Worm (Caenorhabditis elegans) whole organism, L2 larva: ENCODE results near the gene sdz-32.

Experiments
- F13H6.1 ChIP-seq: sonication (generic microtip); optimal IDR thresholded peaks from 2 replicates; lab custom pipeline; 2016; ENCODE audit warnings: missing genetic modification characterization, missing compliant biosample characterization
- R02D3.7 ChIP-seq: fragments of 150-350 bp; optimal IDR thresholded peaks from 2 replicates; lab custom pipeline; 2014; ENCODE audit warnings: missing biosample characterization, missing genetic modification characterization
- Y55F3AM.14 ChIP-seq: fragments of 200-800 bp; sonication (Bioruptor generic); optimal IDR thresholded peaks from 2 replicates; lab custom pipeline; 2018; ENCODE audit warnings: mild to moderate bottlenecking, missing genetic modification characterization, missing compliant biosample characterization
- ZK546.5 ChIP-seq: sonication (generic microtip); optimal IDR thresholded peaks from 2 replicates; lab custom pipeline; 2017; ENCODE audit warnings: missing biosample characterization, missing genetic modification characterization
- alr-1 ChIP-seq: fragments of 150-350 bp; optimal IDR thresholded peaks from 2 replicates; lab custom pipeline; 2014; ENCODE audit warnings: missing biosample characterization, missing genetic modification characterization
- ama-1 ChIP-seq: fragments of 150-350 bp; optimal IDR thresholded peaks from 2 replicates; lab custom pipeline; 2018; ENCODE audit warnings: inconsistent platforms
- blmp-1 ChIP-seq: sonication (generic microtip); optimal IDR thresholded peaks from 2 replicates; lab custom pipeline; 2017; ENCODE audit warnings: missing genetic modification characterization, mild to moderate bottlenecking, missing compliant biosample characterization, antibody characterized with exemption, moderate library complexity; ENCODE audit not compliant: insufficient read depth
- ceh-82 ChIP-seq: fragments of 150-350 bp; optimal IDR thresholded peaks from 2 replicates; lab custom pipeline; 2014; ENCODE audit warnings: missing biosample characterization, missing genetic modification characterization
- crh-2 ChIP-seq: sonication (generic microtip); optimal IDR thresholded peaks from 2 replicates; lab custom pipeline; 2017; ENCODE audit warnings: missing biosample characterization, missing genetic modification characterization
- dmd-4 ChIP-seq: sonication (generic microtip); optimal IDR thresholded peaks from 2 replicates; lab custom pipeline; 2017; ENCODE audit warnings: missing biosample characterization, missing genetic modification characterization
- egl-27 ChIP-seq: sonication (generic microtip); optimal IDR thresholded peaks from 3 replicates; lab custom pipeline; 2017; ENCODE audit warnings: missing biosample characterization, missing genetic modification reagents, missing genetic modification characterization
- elt-1 ChIP-seq: fragments of 150-350 bp; optimal IDR thresholded peaks from 2 replicates; lab custom pipeline; 2014; ENCODE audit warnings: missing biosample characterization, missing genetic modification characterization
- elt-3 ChIP-seq: sonication (generic microtip); optimal IDR thresholded peaks from 2 replicates; lab custom pipeline; 2017; ENCODE audit warnings: missing biosample characterization, missing genetic modification characterization
- fos-1 ChIP-seq: fragments of 150-350 bp; optimal IDR thresholded peaks from 2 replicates; lab custom pipeline; 2014; ENCODE audit warnings: missing biosample characterization, missing genetic modification characterization
- gmeb-1 ChIP-seq: fragments of 150-350 bp; optimal IDR thresholded peaks from 2 replicates; lab custom pipeline; 2014; ENCODE audit warnings: missing biosample characterization, missing genetic modification characterization
- lin-11 ChIP-seq: fragments of 150-350 bp; sonication (generic microtip); optimal IDR thresholded peaks from 2 replicates; lab custom pipeline; 2014; ENCODE audit warnings: missing biosample characterization, missing genetic modification characterization, inconsistent platforms, mixed read lengths
- lin-13 ChIP-seq: fragments of 150-350 bp; optimal IDR thresholded peaks from 2 replicates; lab custom pipeline; 2014; ENCODE audit warnings: missing biosample characterization, missing genetic modification reagents, missing genetic modification characterization
- lin-39 ChIP-seq: fragments of 150-350 bp; optimal IDR thresholded peaks from 2 replicates; lab custom pipeline; 2014; ENCODE audit warnings: missing biosample characterization, missing genetic modification reagents, missing genetic modification characterization
- lsy-2 ChIP-seq, 2 experiments: fragments of 150-350 bp in 1 of 2; sonication (generic microtip) in 1 of 2; optimal IDR thresholded peaks; 2 replicates each; lab custom pipeline; 2014 to 2017; ENCODE audit warnings: missing biosample characterization in 2 of 2, missing genetic modification characterization in 2 of 2
- mab-5 ChIP-seq: fragments of 150-350 bp; optimal IDR thresholded peaks from 2 replicates; lab custom pipeline; 2014; ENCODE audit warnings: missing biosample characterization, missing genetic modification characterization
- mbf-1 ChIP-seq: sonication (generic microtip); optimal IDR thresholded peaks from 2 replicates; lab custom pipeline; 2017; ENCODE audit warnings: missing biosample characterization, missing genetic modification characterization
- mdl-1 ChIP-seq, 2 experiments: fragments of 150-350 bp in 1 of 2; sonication (generic microtip) in 1 of 2; optimal IDR thresholded peaks; 2 replicates each; lab custom pipeline; 2017; ENCODE audit warnings: missing biosample characterization in 2 of 2, missing genetic modification characterization in 2 of 2
- nhr-10 ChIP-seq: sonication (generic microtip); optimal IDR thresholded peaks from 2 replicates; lab custom pipeline; 2017; ENCODE audit warnings: missing biosample characterization, missing genetic modification characterization
- nhr-11 ChIP-seq: fragments of 150-350 bp; optimal IDR thresholded peaks from 2 replicates; lab custom pipeline; 2014; ENCODE audit warnings: missing biosample characterization, missing genetic modification characterization
- nhr-12 ChIP-seq: fragments of 150-350 bp; optimal IDR thresholded peaks from 2 replicates; lab custom pipeline; 2014; ENCODE audit warnings: missing biosample characterization, missing genetic modification characterization
- nhr-129 ChIP-seq: fragments of 150-350 bp; optimal IDR thresholded peaks from 2 replicates; lab custom pipeline; 2014; ENCODE audit warnings: missing biosample characterization, missing genetic modification characterization
- nhr-21 ChIP-seq: fragments of 150-350 bp; optimal IDR thresholded peaks from 2 replicates; lab custom pipeline; 2014; ENCODE audit warnings: missing biosample characterization, missing genetic modification characterization
- nhr-23 ChIP-seq: fragments of 150-350 bp; optimal IDR thresholded peaks from 2 replicates; lab custom pipeline; 2014; ENCODE audit warnings: missing biosample characterization, missing genetic modification reagents, missing genetic modification characterization
- nhr-25 ChIP-seq: fragments of 150-350 bp; sonication (generic microtip); optimal IDR thresholded peaks from 3 replicates; lab custom pipeline; 2014; ENCODE audit warnings: missing biosample characterization, missing genetic modification characterization
- nhr-6 ChIP-seq: fragments of 150-350 bp; optimal IDR thresholded peaks from 2 replicates; lab custom pipeline; 2014; ENCODE audit warnings: missing biosample characterization, missing genetic modification characterization
- peb-1 ChIP-seq: fragments of 150-350 bp; optimal IDR thresholded peaks from 2 replicates; lab custom pipeline; 2014; ENCODE audit warnings: missing biosample characterization, missing genetic modification characterization
- sem-4 ChIP-seq: fragments of 150-350 bp; optimal IDR thresholded peaks from 2 replicates; lab custom pipeline; 2014; ENCODE audit warnings: missing biosample characterization, missing genetic modification reagents, missing genetic modification characterization
- sma-3 ChIP-seq: sonication (generic microtip); optimal IDR thresholded peaks from 2 replicates; lab custom pipeline; 2016; ENCODE audit warnings: missing genetic modification reagents, missing genetic modification characterization, missing compliant biosample characterization
- sma-9 ChIP-seq, 2 experiments: fragments of 150-350 bp in 1 of 2; sonication (generic microtip) in 1 of 2; optimal IDR thresholded peaks; 2 replicates each; lab custom pipeline; 2014 to 2016; ENCODE audit warnings: missing genetic modification characterization in 2 of 2, mild to moderate bottlenecking in 1 of 2, missing biosample characterization in 1 of 2, missing compliant biosample characterization in 1 of 2, missing genetic modification reagents in 1 of 2, moderate library complexity in 1 of 2
- snpc-4 ChIP-seq: fragments of 150-350 bp; optimal IDR thresholded peaks from 2 replicates; lab custom pipeline; 2014; ENCODE audit warnings: missing biosample characterization, missing genetic modification characterization
- unc-39 ChIP-seq: fragments of 150-350 bp; optimal IDR thresholded peaks from 2 replicates; lab custom pipeline; 2014; ENCODE audit warnings: missing biosample characterization, missing genetic modification characterization
- unc-55 ChIP-seq: fragments of 150-350 bp; sonication (generic microtip); optimal IDR thresholded peaks from 3 replicates; lab custom pipeline; 2014; ENCODE audit warnings: missing biosample characterization, missing genetic modification reagents, missing genetic modification characterization
- unc-62 ChIP-seq: fragments of 150-350 bp; optimal IDR thresholded peaks from 2 replicates; lab custom pipeline; 2014; ENCODE audit warnings: missing biosample characterization, missing genetic modification reagents, missing genetic modification characterization
- zag-1 ChIP-seq: fragments of 150-350 bp; optimal IDR thresholded peaks from 2 replicates; lab custom pipeline; 2014; ENCODE audit warnings: missing biosample characterization, missing genetic modification characterization
- ztf-1 ChIP-seq: fragments of 200-800 bp; sonication (Bioruptor generic); conservative IDR thresholded peaks from 2 replicates; pipeline ENCODE4 v1.3.6; 2022; ENCODE audit warnings: missing genetic modification characterization, missing compliant biosample characterization
- ztf-11 ChIP-seq: sonication (generic microtip); optimal IDR thresholded peaks from 2 replicates; lab custom pipeline; 2017; ENCODE audit warnings: missing biosample characterization, missing genetic modification characterization
- ztf-4 ChIP-seq: fragments of 150-350 bp; optimal IDR thresholded peaks from 2 replicates; lab custom pipeline; 2014; ENCODE audit warnings: missing biosample characterization, missing genetic modification characterization

sdz-32 gene

DNA sequence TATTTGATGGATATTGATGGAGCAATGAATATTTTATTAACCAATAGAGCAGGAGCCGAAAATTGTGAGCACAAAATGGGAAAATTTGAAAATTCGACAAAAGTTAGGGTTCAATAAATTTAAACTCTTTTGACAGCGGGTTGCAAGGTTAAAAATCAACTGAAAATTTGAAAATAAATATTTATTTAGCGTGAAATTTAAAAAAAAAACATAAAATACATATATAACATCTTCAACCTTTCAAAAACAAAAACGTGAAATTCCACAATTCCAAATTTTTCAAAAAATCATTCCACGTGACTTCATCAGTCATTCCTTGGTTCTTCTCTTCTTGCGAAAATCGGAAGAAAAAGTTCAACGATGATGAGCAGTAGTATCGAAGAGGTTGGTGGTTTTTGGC is 44.4 kb upstream of the sdz-32 start, which contains the start of gene C16C8.18:
Gene C16C8.18, plus strand, starts transcription at position 301 of the 400 bp plus-strand sequence.
- TF ChIP-seq unc-55 (peak; percentile 27), sem-4 (no peak)

- peak; percentile 67 for TF ChIP-seq snpc-4 (tag; lab: Kevin White, UChicago)
- TF ChIP-seq mdl-1 (tag; optimal IDR thresholded peaks at IDR 0.05; lab: Kevin White, UChicago): no peak
- no peak for TF ChIP-seq nhr-6 (tag; lab: Kevin White, UChicago)
- TF ChIP-seq alr-1 (tag; lab: Kevin White, UChicago): no peak
- TF ChIP-seq ztf-4 (tag; lab: Kevin White, UChicago): no peak
- TF ChIP-seq nhr-25: peak; percentile 26
Measured at ce11 chrII:3434893-3435503, 38.8 kb upstream of the sdz-32 start.

- TF ChIP-seq ztf-4 (tag; lab: Kevin White, UChicago) (no peak), nhr-129 (tag; lab: Kevin White, UChicago) (no peak), nhr-12 (tag; lab: Kevin White, UChicago) (no peak), ZK546.5 (no peak), unc-55 (no peak), mdl-1 (tag; optimal IDR thresholded peaks at IDR 0.05; lab: Kevin White, UChicago) (no peak), sma-9 (GFP tag; optimal IDR thresholded peaks at IDR 0.05; lab: Kevin White, UChicago) (no peak), sma-9 (tag; optimal IDR thresholded peaks at IDR 0.05; lab: Kevin White, UChicago) (no peak), ztf-1 (no peak), dmd-4 (no peak), lin-39 (tag; lab: Kevin White, UChicago) (no peak), ama-1 (no peak), blmp-1 (no peak), lin-11 (tag; lab: Kevin White, UChicago) (no peak), lsy-2 (tag; optimal IDR thresholded peaks at IDR 0.05; lab: Kevin White, UChicago) (no peak)
Measured at ce11 chrII:3436412-3436811, 37.4 kb upstream of the sdz-32 start, which contains the start of gene skpo-2. TSS of gene skpo-2 (minus strand) at chrII:3436512.

ce11 chrII:3437393-3437792 is 36.5 kb upstream of the sdz-32 start:
- TF ChIP-seq unc-55 (no peak), ama-1 (no peak), ztf-1 (no peak), dmd-4 (no peak), elt-3 (tag; lab: Kevin White, UChicago) (no peak), ztf-11 (tag; lab: Kevin White, UChicago) (no peak), sma-3 (GFP tag; lab: Kevin White, UChicago) (no peak), snpc-4 (tag; lab: Kevin White, UChicago) (no peak), F13H6.1 (tag; lab: Kevin White, UChicago) (no peak), R02D3.7 (tag; lab: Kevin White, UChicago) (no peak), Y55F3AM.14 (GFP tag; lab: Kevin White, UChicago) (no peak), ceh-82 (tag; lab: Kevin White, UChicago) (no peak), lin-13 (GFP tag; lab: Kevin White, UChicago) (no peak), crh-2 (tag; lab: Kevin White, UChicago) (no peak), fos-1 (no peak), elt-1 (tag; lab: Kevin White, UChicago) (no peak), nhr-21 (no peak), sem-4 (no peak)

DNA sequence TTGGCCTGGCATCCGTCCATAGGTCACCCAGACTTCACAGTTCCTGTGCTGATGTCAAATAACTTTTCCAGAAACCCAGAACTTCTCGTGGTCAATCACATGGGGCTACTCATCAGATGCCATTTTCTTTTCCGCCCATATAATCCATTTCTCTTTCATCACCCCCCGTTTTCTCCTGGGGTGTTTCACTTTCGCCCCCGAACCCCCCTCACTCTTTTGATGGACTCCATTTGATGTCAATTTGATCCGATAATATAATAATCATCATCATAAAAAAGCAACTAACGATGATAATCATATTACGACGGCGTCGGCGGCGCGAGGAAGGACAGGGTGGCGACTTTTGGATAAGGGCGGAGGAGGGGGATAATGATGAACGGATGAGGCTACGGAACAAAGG is 35.6 kb upstream of the sdz-32 start:
- TF ChIP-seq snpc-4 (tag; lab: Kevin White, UChicago) (no peak), blmp-1 (peak; percentile 39)

- TF ChIP-seq elt-3 (tag; lab: Kevin White, UChicago): no peak
- no peak for TF ChIP-seq nhr-12 (tag; lab: Kevin White, UChicago)
- peak; percentile 46 for TF ChIP-seq gmeb-1
- TF ChIP-seq sem-4: no peak
- no peak for TF ChIP-seq nhr-10
- no peak for TF ChIP-seq mbf-1 (tag; lab: Kevin White, UChicago)
- TF ChIP-seq unc-39 (tag; lab: Kevin White, UChicago): no peak
- no peak for TF ChIP-seq lin-11 (tag; lab: Kevin White, UChicago)
- TF ChIP-seq Y55F3AM.14 (GFP tag; lab: Kevin White, UChicago): no peak
- TF ChIP-seq peb-1 (tag; lab: Kevin White, UChicago): no peak
- TF ChIP-seq ceh-82 (tag; lab: Kevin White, UChicago): no peak
- TF ChIP-seq egl-27 (tag; lab: Kevin White, UChicago): peak; percentile 7
- peak; percentile 64 for TF ChIP-seq fos-1
- TF ChIP-seq nhr-25: no peak
- TF ChIP-seq snpc-4 (tag; lab: Kevin White, UChicago): no peak
- TF ChIP-seq F13H6.1 (tag; lab: Kevin White, UChicago): no peak
- TF ChIP-seq zag-1 (tag; lab: Kevin White, UChicago): no peak
- no peak for TF ChIP-seq unc-62 (GFP tag; lab: Kevin White, UChicago)
- peak; percentile 27 for TF ChIP-seq lin-13 (GFP tag; lab: Kevin White, UChicago)
- TF ChIP-seq mab-5 (tag; lab: Kevin White, UChicago): no peak
- no peak for TF ChIP-seq mdl-1 (tag; optimal IDR thresholded peaks at IDR 0.05; lab: Kevin White, UChicago)
- no peak for TF ChIP-seq nhr-23 (tag; lab: Kevin White, UChicago)
- TF ChIP-seq nhr-11 (tag; lab: Kevin White, UChicago): no peak
- TF ChIP-seq blmp-1: no peak
Measured at ce11 chrII:3439244-3439698, 34.6 kb upstream of the sdz-32 start.
